Fruit fly (Drosophila melanogaster) S2 (cell line): ENCODE measurements around the gene mthl1.

Experiments used
- CG8478 ChIP-seq: fragments of >200 bp; optimal IDR thresholded peaks from 2 replicates; lab custom pipeline; 2018
- CTCF ChIP-seq, 2 experiments: fragments of >200 bp; optimal IDR thresholded peaks; 2 replicates each; lab custom pipeline; 2018

DNA sequence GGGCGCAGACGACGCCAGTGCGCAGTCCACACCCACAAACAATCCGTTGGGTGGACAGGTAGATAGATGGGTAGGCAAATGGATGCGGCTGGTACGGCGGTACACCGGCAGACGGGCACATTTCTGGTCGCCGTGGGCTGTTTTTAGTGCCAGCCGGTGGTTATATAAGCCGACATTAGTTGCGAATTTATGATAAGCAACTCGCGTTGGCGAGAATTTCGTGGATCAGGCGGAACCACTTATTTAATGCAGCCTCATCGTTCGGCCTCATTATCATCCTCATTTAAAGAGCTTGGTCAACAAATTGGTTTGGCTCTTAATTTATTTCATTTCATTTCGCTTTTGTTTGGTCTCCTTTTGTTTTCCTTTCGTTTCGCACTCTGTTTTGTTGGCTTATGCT is 22.0 kb upstream of the mthl1 start:
- no peak for TF ChIP-seq CG8478 (lab: Kevin White, UChicago)
- TF ChIP-seq CTCF (optimal IDR thresholded peaks at IDR 0.05; lab: Kevin White, UChicago), result no peak
